Fruit fly (Drosophila melanogaster) whole organism, wandering third instar larva: ENCODE data around the gene cnc.
A peak's percentile ranks its signal among the peaks of the same experiment; 100 is the strongest.

Source experiments
- Abd-B ChIP-seq: fragments of >200 bp; optimal IDR thresholded peaks from 2 replicates; lab custom pipeline; 2017; ENCODE audit warnings: missing biosample characterization, missing genetic modification characterization
- CG32264 ChIP-seq: fragments of 200-800 bp; sonication (Bioruptor generic); optimal IDR thresholded peaks from 2 replicates; lab custom pipeline; 2016; ENCODE audit warnings: missing biosample characterization, missing genetic modification characterization
- CG9705 ChIP-seq: fragments of 200-800 bp; sonication (Bioruptor generic); optimal IDR thresholded peaks from 2 replicates; lab custom pipeline; 2018; ENCODE audit warnings: missing biosample characterization, mild to moderate bottlenecking, missing genetic modification characterization
- CrebA ChIP-seq: fragments of 200-800 bp; sonication (Bioruptor generic); optimal IDR thresholded peaks from 2 replicates; lab custom pipeline; 2016; ENCODE audit warnings: missing biosample characterization, mild to moderate bottlenecking, missing genetic modification characterization, borderline replicate concordance
- Dfd ChIP-seq: fragments of >200 bp; optimal IDR thresholded peaks from 2 replicates; lab custom pipeline; 2017; ENCODE audit warnings: missing biosample characterization, missing genetic modification characterization
- Dif ChIP-seq: fragments of 200-275, 200-300 bp; sonication (Bioruptor generic); optimal IDR thresholded peaks from 2 replicates; lab custom pipeline; 2018; ENCODE audit warnings: missing biosample characterization, missing genetic modification characterization; ENCODE audit not compliant: partially characterized antibody
- GATAd ChIP-seq: sonication (Bioruptor generic); optimal IDR thresholded peaks from 2 replicates; lab custom pipeline; 2016; ENCODE audit warnings: missing biosample characterization, missing genetic modification characterization
- HLH106 ChIP-seq: fragments of 200-800 bp; optimal IDR thresholded peaks from 3 replicates; lab custom pipeline; 2019; ENCODE audit warnings: missing biosample characterization, mild to moderate bottlenecking, missing genetic modification characterization, moderate library complexity
- Hnf4 ChIP-seq: fragments of 200-800 bp; sonication (Bioruptor generic); optimal IDR thresholded peaks from 2 replicates; lab custom pipeline; 2016; ENCODE audit warnings: missing biosample characterization, mild to moderate bottlenecking, missing genetic modification characterization
- Hr78 ChIP-seq: fragments of >200 bp; optimal IDR thresholded peaks from 2 replicates; lab custom pipeline; 2017; ENCODE audit warnings: missing biosample characterization, missing genetic modification characterization
- Hr83 ChIP-seq: fragments of 200-300 bp; sonication (Bioruptor generic); optimal IDR thresholded peaks from 2 replicates; lab custom pipeline; 2016; ENCODE audit warnings: missing biosample characterization, mild to moderate bottlenecking, missing genetic modification characterization, moderate library complexity; ENCODE audit not compliant: poor library complexity, severe bottlenecking
- Jra ChIP-seq: sonication (Bioruptor generic); optimal IDR thresholded peaks from 2 replicates; lab custom pipeline; 2016; ENCODE audit warnings: missing biosample characterization, missing genetic modification characterization
- OdsH ChIP-seq: fragments of 200-800 bp; sonication (Bioruptor generic); optimal IDR thresholded peaks from 2 replicates; lab custom pipeline; 2016; ENCODE audit warnings: missing biosample characterization, mild to moderate bottlenecking, missing genetic modification characterization
- Rel ChIP-seq, 2 experiments: fragments of 200-800 bp; sonication (Bioruptor generic) in 1 of 2; optimal IDR thresholded peaks; 2 replicates in 1 of 2; 3 replicates in 1 of 2; lab custom pipeline; 2016 to 2019; ENCODE audit warnings: mild to moderate bottlenecking in 2 of 2, missing biosample characterization in 2 of 2, missing genetic modification characterization in 2 of 2, moderate library complexity in 1 of 2
- Sp1 ChIP-seq: fragments of 200-800 bp; sonication (Bioruptor generic); optimal IDR thresholded peaks from 3 replicates; lab custom pipeline; 2019; ENCODE audit warnings: missing biosample characterization, mild to moderate bottlenecking, missing genetic modification characterization, moderate library complexity
- Vsx2 ChIP-seq: fragments of 200-300, 225-300 bp; sonication (Bioruptor generic); optimal IDR thresholded peaks from 2 replicates; lab custom pipeline; 2018; ENCODE audit warnings: missing biosample characterization, missing genetic modification characterization; ENCODE audit not compliant: partially characterized antibody
- br ChIP-seq: fragments of 200-800 bp; sonication (Bioruptor generic); optimal IDR thresholded peaks from 2 replicates; lab custom pipeline; 2016; ENCODE audit warnings: missing biosample characterization, missing genetic modification characterization
- brk ChIP-seq: fragments of 200-800 bp; sonication (Bioruptor generic); optimal IDR thresholded peaks from 2 replicates; lab custom pipeline; 2016; ENCODE audit warnings: missing biosample characterization, mild to moderate bottlenecking, missing genetic modification characterization
- dl ChIP-seq, 2 experiments: fragments of 175-275, 200-275 bp in 1 of 2; fragments of 200-275 bp in 1 of 2; sonication (Bioruptor generic); optimal IDR thresholded peaks; lab custom pipeline; 2018; ENCODE audit warnings: mild to moderate bottlenecking in 2 of 2, missing biosample characterization in 2 of 2, missing genetic modification characterization in 2 of 2, moderate library complexity in 2 of 2; ENCODE audit not compliant: partially characterized antibody in 2 of 2, insufficient read depth in 1 of 2
- dmrt93B ChIP-seq: fragments of 200-800 bp; sonication (Bioruptor generic); optimal IDR thresholded peaks from 2 replicates; lab custom pipeline; 2018; ENCODE audit warnings: missing biosample characterization, mild to moderate bottlenecking, missing genetic modification characterization
- ey ChIP-seq: fragments of 200-800 bp; sonication (Bioruptor generic); optimal IDR thresholded peaks from 2 replicates; lab custom pipeline; 2016; ENCODE audit warnings: missing biosample characterization, missing genetic modification characterization
- foxo ChIP-seq, 2 experiments: fragments of 200-800 bp; sonication (Bioruptor generic); optimal IDR thresholded peaks; 2 replicates in 1 of 2; 3 replicates in 1 of 2; lab custom pipeline; 2016 to 2017; ENCODE audit warnings: missing biosample characterization in 2 of 2, missing genetic modification characterization in 2 of 2
- fru ChIP-seq: fragments of 200-800 bp; sonication (Bioruptor generic); optimal IDR thresholded peaks from 3 replicates; lab custom pipeline; 2016; ENCODE audit warnings: missing biosample characterization, mild to moderate bottlenecking, missing genetic modification characterization
- h ChIP-seq: fragments of 200-800 bp; sonication (Bioruptor generic); optimal IDR thresholded peaks from 3 replicates; lab custom pipeline; 2016; ENCODE audit warnings: missing biosample characterization, mild to moderate bottlenecking, missing genetic modification characterization
- lola ChIP-seq: fragments of >200 bp; optimal IDR thresholded peaks from 2 replicates; lab custom pipeline; 2017; ENCODE audit warnings: missing biosample characterization, missing genetic modification characterization
- pan ChIP-seq: fragments of >200 bp; optimal IDR thresholded peaks from 2 replicates; lab custom pipeline; 2017
- psq ChIP-seq: fragments of 200-800 bp; sonication (Bioruptor generic); optimal IDR thresholded peaks from 3 replicates; lab custom pipeline; 2017; ENCODE audit warnings: missing biosample characterization, mild to moderate bottlenecking, missing genetic modification characterization, moderate library complexity
- rgr ChIP-seq: fragments of 200-800 bp; sonication (Bioruptor generic); optimal IDR thresholded peaks from 3 replicates; lab custom pipeline; 2016; ENCODE audit warnings: missing biosample characterization, mild to moderate bottlenecking, missing genetic modification characterization
- tai ChIP-seq: sonication (Bioruptor generic); optimal IDR thresholded peaks from 2 replicates; lab custom pipeline; 2016; ENCODE audit warnings: missing biosample characterization, missing genetic modification characterization

Gene cnc

DNA sequence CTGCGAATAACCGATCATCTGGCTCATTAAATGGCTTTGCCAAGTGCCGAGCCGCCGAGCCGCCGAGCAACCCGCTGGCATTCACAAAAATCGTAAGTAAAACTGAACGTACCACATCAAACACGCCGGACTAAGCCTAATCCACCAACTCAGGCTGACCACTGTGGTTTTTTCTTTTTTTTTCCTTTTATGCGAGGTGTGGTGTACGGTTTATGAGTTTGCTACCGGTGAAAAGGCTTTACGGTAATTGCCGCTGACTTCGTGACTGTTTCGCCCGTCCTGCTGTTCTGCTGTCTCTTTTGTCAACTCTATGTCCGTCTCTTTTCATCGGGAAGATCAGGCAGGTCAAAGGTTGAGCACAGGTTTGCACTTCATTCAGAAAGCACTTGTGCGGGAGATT lies 30.8 kb downstream of the cnc start:
- TF ChIP-seq CG9705 (GFP tag; lab: Kevin White, UChicago) (no peak), psq (GFP tag; lab: Kevin White, UChicago) (no peak), pan (lab: Kevin White, UChicago) (no peak), HLH106 (tag; lab: Kevin White, UChicago) (no peak)

DNA sequence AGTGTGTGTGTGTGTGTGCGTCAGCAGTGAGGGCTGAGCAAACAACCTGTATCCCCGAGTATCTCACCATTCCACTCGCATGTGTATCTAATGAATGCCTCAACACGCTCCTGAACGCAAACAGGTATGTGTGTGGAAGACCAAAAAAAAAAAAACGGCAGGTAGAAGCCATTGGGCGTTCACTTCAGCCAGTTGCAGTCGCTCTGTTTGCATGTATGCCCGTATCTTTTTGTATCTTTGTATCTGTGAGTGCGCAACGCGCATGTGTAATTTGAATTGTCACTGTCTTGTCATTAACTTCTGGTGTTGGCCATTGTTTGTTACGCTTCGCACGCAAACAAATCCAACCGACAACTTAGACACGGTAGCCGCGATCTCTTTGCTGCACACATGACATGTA lies 33.1 kb downstream of the cnc start:
- TF ChIP-seq rgr (GFP tag; lab: Kevin White, UChicago) (no peak), Dfd (GFP tag; lab: Kevin White, UChicago) (no peak), Sp1 (GFP tag; lab: Kevin White, UChicago) (no peak), br (GFP tag; lab: Kevin White, UChicago) (no peak), Jra (GFP tag; lab: Kevin White, UChicago) (no peak), psq (GFP tag; lab: Kevin White, UChicago) (no peak), Dif (GFP tag; lab: Kevin White, UChicago) (no peak), dmrt93B (GFP tag; lab: Kevin White, UChicago) (no peak), CrebA (GFP tag; lab: Kevin White, UChicago) (no peak), brk (no peak), GATAd (GFP tag; lab: Kevin White, UChicago) (no peak), fru (GFP tag; lab: Kevin White, UChicago) (no peak), HLH106 (tag; lab: Kevin White, UChicago) (no peak)

DNA sequence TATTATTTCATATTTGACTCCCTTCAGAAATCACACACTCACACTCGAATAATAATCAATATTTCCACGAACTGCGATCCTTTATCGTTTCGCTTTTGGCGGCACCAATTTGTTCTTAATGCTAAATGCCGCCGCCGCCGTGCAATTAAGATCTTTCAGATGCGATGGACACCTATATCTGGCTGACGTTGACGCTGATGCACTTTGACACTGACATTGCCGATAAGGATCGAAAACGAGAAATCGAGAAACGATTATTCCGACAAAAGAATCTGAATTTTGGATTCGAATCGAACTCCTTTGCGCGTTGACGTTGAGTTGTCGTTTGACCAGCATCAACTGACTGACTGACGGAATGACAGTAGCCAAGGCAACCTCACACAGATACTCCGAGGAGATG lies 33.5 kb downstream of the cnc start:
- TF ChIP-seq Vsx2 (GFP tag; lab: Kevin White, UChicago) (no peak), brk (no peak)

DNA sequence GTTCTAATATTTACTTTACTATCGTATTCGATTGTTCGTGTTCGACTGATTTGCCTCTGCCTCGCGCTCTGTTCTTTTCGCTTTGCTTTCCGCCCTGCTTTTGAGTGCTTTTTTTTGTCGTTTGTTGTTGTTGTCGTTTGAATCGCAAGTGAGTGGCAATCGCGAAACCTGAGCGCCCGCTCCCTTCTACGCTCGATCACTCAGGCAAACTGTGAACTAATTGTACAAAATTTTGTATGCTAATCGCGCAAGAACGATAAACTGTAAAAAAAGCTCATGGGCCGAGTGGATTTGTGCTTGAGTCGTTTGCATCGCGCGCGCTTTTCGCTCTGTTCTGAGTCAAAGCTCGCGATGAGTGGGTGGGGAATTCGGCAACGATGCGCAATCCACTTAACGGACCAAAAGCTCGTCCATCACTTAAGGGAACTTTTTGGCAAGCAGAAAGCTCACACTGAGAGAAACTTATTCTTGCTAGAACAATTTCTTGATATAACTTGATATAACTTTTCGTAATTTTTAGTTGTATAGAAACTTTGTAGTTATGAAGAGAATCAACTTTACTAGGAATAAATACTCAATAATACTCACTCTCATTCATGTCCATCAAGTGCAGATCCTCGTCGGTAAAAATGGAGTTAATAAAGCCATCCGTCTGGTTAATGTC lies 35.3 kb downstream of the cnc start:
- peak; percentile 33 for TF ChIP-seq rgr (GFP tag; lab: Kevin White, UChicago)
- TF ChIP-seq br (GFP tag; lab: Kevin White, UChicago) = peak; percentile 58
- no peak for TF ChIP-seq Rel (GFP tag; optimal IDR thresholded peaks at IDR 0.05; lab: Kevin White, UChicago)
- TF ChIP-seq Rel (tag; optimal IDR thresholded peaks at IDR 0.05; lab: Kevin White, UChicago) = peak; percentile 62
- TF ChIP-seq Hr83 = no peak
- no peak for TF ChIP-seq lola
- TF ChIP-seq psq (GFP tag; lab: Kevin White, UChicago) = peak; percentile 70
- peak; percentile 33 for TF ChIP-seq OdsH (GFP tag; lab: Kevin White, UChicago)
- no peak for TF ChIP-seq CrebA (GFP tag; lab: Kevin White, UChicago)
- no peak for TF ChIP-seq CG32264
- TF ChIP-seq Hr78 (GFP tag; lab: Kevin White, UChicago) = no peak
- TF ChIP-seq Sp1 (GFP tag; lab: Kevin White, UChicago) = peak; percentile 49
- no peak for TF ChIP-seq Abd-B (GFP tag; lab: Kevin White, UChicago)
- peak; percentile 49 for TF ChIP-seq brk
- peak; percentile 49 for TF ChIP-seq h
- TF ChIP-seq ey = peak; percentile 51
- peak in 1 of 2 experiments; percentile 71 for TF ChIP-seq foxo (GFP tag; optimal IDR thresholded peaks at IDR 0.05; lab: Kevin White, UChicago)
- TF ChIP-seq dl (GFP tag; optimal IDR thresholded peaks at IDR 0.05; lab: Kevin White, UChicago; ENCODE audit: insufficient read depth in 1 of 2, partially characterized antibody in 2 of 2) = peak in 1 of 2 experiments; percentile 6
- TF ChIP-seq Hnf4 (GFP tag; lab: Kevin White, UChicago) = peak; percentile 46
- peak; percentile 22 for TF ChIP-seq tai (GFP tag; lab: Kevin White, UChicago)
- TF ChIP-seq HLH106 (tag; lab: Kevin White, UChicago) = peak; percentile 67
- TF ChIP-seq fru (GFP tag; lab: Kevin White, UChicago) = peak; percentile 56
- TF ChIP-seq dmrt93B (GFP tag; lab: Kevin White, UChicago) = no peak
